Worm (Caenorhabditis elegans) whole organism, L1 larva: Measurements from ENCODE around the gene K03H9.3.

Source experiments
- elt-3 ChIP-seq, 6 experiments: fragments of 150-350 bp in 1 of 6; sonication (generic microtip); optimal IDR thresholded peaks; 2 replicates each; lab custom pipeline; 2017 to 2018; ENCODE audit warnings: missing biosample characterization in 6 of 6, missing genetic modification characterization in 6 of 6, inconsistent platforms in 1 of 6
- fkh-10 ChIP-seq: sonication (generic microtip); optimal IDR thresholded peaks from 2 replicates; lab custom pipeline; 2017; ENCODE audit warnings: missing biosample characterization, missing genetic modification reagents, missing genetic modification characterization
- fos-1 ChIP-seq: fragments of 150-350 bp; optimal IDR thresholded peaks from 2 replicates; lab custom pipeline; 2014; ENCODE audit warnings: missing biosample characterization, missing genetic modification characterization
- lir-3 ChIP-seq: sonication (generic microtip); optimal IDR thresholded peaks from 2 replicates; lab custom pipeline; 2016; ENCODE audit warnings: mild to moderate bottlenecking, missing genetic modification characterization, moderate library complexity, missing compliant biosample characterization; ENCODE audit not compliant: poor library complexity
- mef-2 ChIP-seq: fragments of 150-350 bp; optimal IDR thresholded peaks from 2 replicates; lab custom pipeline; 2014; ENCODE audit warnings: missing biosample characterization, missing genetic modification characterization
- nhr-237 ChIP-seq: fragments of 150-350 bp; optimal IDR thresholded peaks from 2 replicates; lab custom pipeline; 2014; ENCODE audit warnings: missing biosample characterization, missing genetic modification characterization
- nhr-76 ChIP-seq: sonication (generic microtip); optimal IDR thresholded peaks from 2 replicates; lab custom pipeline; 2017; ENCODE audit warnings: missing biosample characterization, missing genetic modification characterization
- pqm-1 ChIP-seq: sonication (generic microtip); optimal IDR thresholded peaks from 3 replicates; lab custom pipeline; 2017; ENCODE audit warnings: missing biosample characterization, missing genetic modification characterization
- unc-86 ChIP-seq: sonication (generic microtip); optimal IDR thresholded peaks from 2 replicates; lab custom pipeline; 2016; ENCODE audit warnings: missing genetic modification characterization, missing compliant biosample characterization
- vab-15 ChIP-seq: sonication (generic microtip); optimal IDR thresholded peaks from 2 replicates; lab custom pipeline; 2017; ENCODE audit warnings: missing genotype, mild to moderate bottlenecking, missing genetic modification characterization, missing compliant biosample characterization
- zag-1 ChIP-seq: fragments of 150-350 bp; optimal IDR thresholded peaks from 2 replicates; lab custom pipeline; 2014; ENCODE audit warnings: missing biosample characterization, missing genetic modification characterization

DNA sequence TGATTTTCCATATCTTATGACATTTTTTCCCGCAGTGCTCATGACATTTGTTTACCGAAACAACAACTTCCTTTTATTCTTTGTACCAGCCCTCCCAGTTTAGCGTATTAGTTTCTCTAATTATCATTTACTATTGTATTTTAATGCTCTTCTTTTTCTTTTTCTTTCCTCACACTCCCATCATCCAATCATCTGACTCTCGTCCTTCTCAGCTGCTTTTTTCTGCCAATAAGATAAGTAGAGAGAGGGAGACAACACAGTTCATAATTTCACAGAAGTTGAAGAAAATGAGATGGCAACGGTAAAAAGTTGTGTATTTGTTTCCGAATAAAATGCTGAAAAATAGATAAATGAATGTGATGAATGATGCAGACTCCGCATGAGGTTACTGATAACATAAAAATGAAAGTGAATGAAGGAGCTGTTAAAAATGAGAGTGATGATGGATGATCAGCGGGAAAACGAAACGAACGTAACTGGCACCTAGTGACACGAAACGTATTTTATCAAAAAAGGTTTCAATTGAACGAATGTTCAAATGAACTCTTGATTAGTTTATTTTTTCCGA lies 45.4 kb upstream of the K03H9.3 start:
- no peak for TF ChIP-seq lir-3 (tag; lab: Kevin White, UChicago)
- no peak for TF ChIP-seq elt-3 (tag; optimal IDR thresholded peaks at IDR 0.05; lab: Kevin White, UChicago)
- TF ChIP-seq vab-15 = no peak
- no peak for TF ChIP-seq nhr-76 (tag; lab: Kevin White, UChicago)
- no peak for TF ChIP-seq nhr-237 (tag; lab: Kevin White, UChicago)
- TF ChIP-seq mef-2 (tag; lab: Kevin White, UChicago) = no peak
- no peak for TF ChIP-seq unc-86 (tag; lab: Kevin White, UChicago)
- no peak for TF ChIP-seq fos-1
- no peak for TF ChIP-seq pqm-1 (tag; lab: Kevin White, UChicago)
- TF ChIP-seq fkh-10 (GFP tag; lab: Kevin White, UChicago) = no peak
- TF ChIP-seq zag-1 (tag; lab: Kevin White, UChicago) = no peak
